Worm (Caenorhabditis elegans): ENCODE results near the gene T01D3.1.

- TF ChIP-seq nhr-237 (tag; optimal IDR thresholded peaks at IDR 0.05) (no peak), elt-1 (tag; optimal IDR thresholded peaks at IDR 0.05) (no peak)
Observed at ce11 chrV:13650800-13651199, 38.9 kb upstream of the T01D3.1 start.
